Worm (Caenorhabditis elegans) whole organism, L3 larva: ENCODE data around the gene crt-1.

Experiments
- R02D3.7 ChIP-seq: fragments of 150-350 bp; optimal IDR thresholded peaks from 2 replicates; lab custom pipeline; 2014; ENCODE audit warnings: missing biosample characterization, missing genetic modification characterization
- ZK546.5 ChIP-seq: sonication (generic microtip); optimal IDR thresholded peaks from 2 replicates; lab custom pipeline; 2017; ENCODE audit warnings: missing biosample characterization, missing genetic modification characterization
- aly-2 ChIP-seq: fragments of 150-350 bp; optimal IDR thresholded peaks from 2 replicates; lab custom pipeline; 2014; ENCODE audit warnings: missing biosample characterization, missing genetic modification characterization
- ama-1 ChIP-seq: fragments of 150-350 bp; optimal IDR thresholded peaks from 2 replicates; lab custom pipeline; 2018
- ceh-16 ChIP-seq: sonication (generic microtip); optimal IDR thresholded peaks from 2 replicates; lab custom pipeline; 2017; ENCODE audit warnings: missing biosample characterization, missing genetic modification characterization
- ceh-28 ChIP-seq: fragments of 150-350 bp; optimal IDR thresholded peaks from 2 replicates; lab custom pipeline; 2014; ENCODE audit warnings: missing biosample characterization, missing genetic modification reagents, missing genetic modification characterization
- ceh-82 ChIP-seq: fragments of 150-350 bp; optimal IDR thresholded peaks from 2 replicates; lab custom pipeline; 2014; ENCODE audit warnings: missing biosample characterization, missing genetic modification characterization
- ceh-9 ChIP-seq: sonication (generic microtip); optimal IDR thresholded peaks from 2 replicates; lab custom pipeline; 2018; ENCODE audit warnings: missing biosample characterization, missing genetic modification characterization
- daf-12 ChIP-seq: fragments of 150-350 bp; optimal IDR thresholded peaks from 2 replicates; lab custom pipeline; 2014; ENCODE audit warnings: missing biosample characterization, missing genetic modification reagents, missing genetic modification characterization
- egl-27 ChIP-seq: sonication (generic microtip); optimal IDR thresholded peaks from 4 replicates; lab custom pipeline; 2017; ENCODE audit warnings: missing biosample characterization, missing genetic modification reagents, missing genetic modification characterization
- egl-5 ChIP-seq: fragments of 150-350 bp; optimal IDR thresholded peaks from 2 replicates; lab custom pipeline; 2017; ENCODE audit warnings: missing biosample characterization, missing genetic modification reagents, missing genetic modification characterization, inconsistent platforms
- elt-1 ChIP-seq: fragments of 150-350 bp; optimal IDR thresholded peaks from 2 replicates; lab custom pipeline; 2014; ENCODE audit warnings: missing biosample characterization, missing genetic modification characterization
- elt-2 ChIP-seq: sonication (generic microtip); optimal IDR thresholded peaks from 2 replicates; lab custom pipeline; 2016; ENCODE audit warnings: missing genetic modification reagents, mild to moderate bottlenecking, missing genetic modification characterization, missing compliant biosample characterization
- elt-3 ChIP-seq, 3 experiments: fragments of 150-350 bp in 1 of 3; sonication (generic microtip) in 2 of 3; optimal IDR thresholded peaks; 2 replicates in 2 of 3; 4 replicates in 1 of 3; lab custom pipeline; 2014 to 2017; ENCODE audit warnings: missing biosample characterization in 3 of 3, missing genetic modification characterization in 3 of 3
- eor-1 ChIP-seq, 2 experiments: fragments of 150-350 bp; optimal IDR thresholded peaks; 2 replicates each; lab custom pipeline; 2014 to 2018; ENCODE audit warnings: missing biosample characterization in 2 of 2, missing genetic modification characterization in 2 of 2
- fkh-10 ChIP-seq: sonication (generic microtip); optimal IDR thresholded peaks from 2 replicates; lab custom pipeline; 2017; ENCODE audit warnings: missing biosample characterization, missing genetic modification reagents, missing genetic modification characterization
- fkh-2 ChIP-seq: fragments of 150-350 bp; optimal IDR thresholded peaks from 2 replicates; lab custom pipeline; 2014; ENCODE audit warnings: missing biosample characterization, missing genetic modification reagents, missing genetic modification characterization
- fos-1 ChIP-seq: fragments of 150-350 bp; optimal IDR thresholded peaks from 2 replicates; lab custom pipeline; 2014; ENCODE audit warnings: missing biosample characterization, missing genetic modification characterization
- hmg-11 ChIP-seq: sonication (generic microtip); optimal IDR thresholded peaks from 2 replicates; lab custom pipeline; 2016; ENCODE audit warnings: missing genetic modification characterization, missing compliant biosample characterization
- jun-1 ChIP-seq: fragments of 150-350 bp; optimal IDR thresholded peaks from 2 replicates; lab custom pipeline; 2014; ENCODE audit warnings: missing biosample characterization, missing genetic modification reagents, missing genetic modification characterization
- lin-15B ChIP-seq: fragments of 150-350 bp; optimal IDR thresholded peaks from 2 replicates; lab custom pipeline; 2014; ENCODE audit warnings: missing biosample characterization, missing genetic modification characterization
- lin-39 ChIP-seq: fragments of 150-350 bp; optimal IDR thresholded peaks from 2 replicates; lab custom pipeline; 2018; ENCODE audit warnings: missing biosample characterization, missing genetic modification reagents, missing genetic modification characterization
- lsy-12 ChIP-seq: sonication (generic microtip); optimal IDR thresholded peaks from 2 replicates; lab custom pipeline; 2016; ENCODE audit warnings: mild to moderate bottlenecking, missing genetic modification characterization, missing compliant biosample characterization
- mdl-1 ChIP-seq: fragments of 150-350 bp; optimal IDR thresholded peaks from 2 replicates; lab custom pipeline; 2014; ENCODE audit warnings: missing biosample characterization, missing genetic modification characterization
- mml-1 ChIP-seq: fragments of 150-350 bp; sonication (generic microtip); optimal IDR thresholded peaks from 3 replicates; lab custom pipeline; 2014; ENCODE audit warnings: missing biosample characterization, missing genetic modification characterization
- nfya-1 ChIP-seq: sonication (generic microtip); optimal IDR thresholded peaks from 2 replicates; lab custom pipeline; 2017; ENCODE audit warnings: missing genetic modification characterization, mild to moderate bottlenecking, missing compliant biosample characterization, antibody characterized with exemption, moderate library complexity; ENCODE audit not compliant: insufficient read depth
- nhr-11 ChIP-seq: fragments of 150-350 bp; optimal IDR thresholded peaks from 2 replicates; lab custom pipeline; 2014; ENCODE audit warnings: missing biosample characterization, missing genetic modification characterization
- nhr-12 ChIP-seq: fragments of 150-350 bp; optimal IDR thresholded peaks from 2 replicates; lab custom pipeline; 2014; ENCODE audit warnings: missing biosample characterization, missing genetic modification characterization
- nhr-23 ChIP-seq: fragments of 150-350 bp; optimal IDR thresholded peaks from 2 replicates; lab custom pipeline; 2014; ENCODE audit warnings: missing biosample characterization, missing genetic modification reagents, missing genetic modification characterization
- nhr-237 ChIP-seq: fragments of 150-350 bp; optimal IDR thresholded peaks from 2 replicates; lab custom pipeline; 2014; ENCODE audit warnings: missing biosample characterization, missing genetic modification characterization
- nhr-25 ChIP-seq: sonication (generic microtip); optimal IDR thresholded peaks from 2 replicates; lab custom pipeline; 2017; ENCODE audit warnings: missing biosample characterization, missing genetic modification characterization
- nhr-28 ChIP-seq: fragments of 150-350 bp; optimal IDR thresholded peaks from 2 replicates; lab custom pipeline; 2014; ENCODE audit warnings: missing biosample characterization, missing genetic modification characterization
- nhr-43 ChIP-seq: sonication (generic microtip); optimal IDR thresholded peaks from 2 replicates; lab custom pipeline; 2016; ENCODE audit warnings: mild to moderate bottlenecking, missing genetic modification characterization, missing compliant biosample characterization; ENCODE audit not compliant: poor library complexity, severe bottlenecking
- nhr-67 ChIP-seq: fragments of 150-350 bp; optimal IDR thresholded peaks from 2 replicates; lab custom pipeline; 2014; ENCODE audit warnings: missing biosample characterization, missing genetic modification characterization
- nhr-76 ChIP-seq: fragments of 150-350 bp; sonication (generic microtip); optimal IDR thresholded peaks from 5 replicates; lab custom pipeline; 2014; ENCODE audit warnings: missing biosample characterization, missing genetic modification characterization
- nhr-77 ChIP-seq: fragments of 150-350 bp; optimal IDR thresholded peaks from 2 replicates; lab custom pipeline; 2014; ENCODE audit warnings: missing biosample characterization, missing genetic modification characterization
- pha-4 ChIP-seq: fragments of 150-350 bp; optimal IDR thresholded peaks from 2 replicates; lab custom pipeline; 2014; ENCODE audit warnings: missing biosample characterization, missing genetic modification reagents, missing genetic modification characterization
- pqm-1 ChIP-seq: fragments of 150-350 bp; optimal IDR thresholded peaks from 2 replicates; lab custom pipeline; 2017; ENCODE audit warnings: missing biosample characterization, missing genetic modification characterization, inconsistent platforms
- sea-2 ChIP-seq: fragments of 150-350 bp; sonication (generic microtip); optimal IDR thresholded peaks from 4 replicates; lab custom pipeline; 2014; ENCODE audit warnings: missing biosample characterization, missing genetic modification reagents, missing genetic modification characterization
- skn-1 ChIP-seq: fragments of 150-350 bp; optimal IDR thresholded peaks from 2 replicates; lab custom pipeline; 2014; ENCODE audit warnings: missing biosample characterization, missing genetic modification characterization
- snpc-4 ChIP-seq: fragments of 150-350 bp; optimal IDR thresholded peaks from 2 replicates; lab custom pipeline; 2014; ENCODE audit warnings: missing biosample characterization, missing genetic modification characterization
- tbx-2 ChIP-seq: sonication (generic microtip); optimal IDR thresholded peaks from 2 replicates; lab custom pipeline; 2016; ENCODE audit warnings: mild to moderate bottlenecking, missing genetic modification characterization, missing compliant biosample characterization
- unc-39 ChIP-seq: sonication (generic microtip); optimal IDR thresholded peaks from 4 replicates; lab custom pipeline; 2017; ENCODE audit warnings: missing biosample characterization, missing genetic modification characterization
- unc-62 ChIP-seq: fragments of 150-350 bp; sonication (generic microtip); optimal IDR thresholded peaks from 4 replicates; lab custom pipeline; 2014; ENCODE audit warnings: missing biosample characterization, missing genetic modification reagents, missing genetic modification characterization
- zag-1 ChIP-seq: fragments of 150-350 bp; optimal IDR thresholded peaks from 2 replicates; lab custom pipeline; 2014; ENCODE audit warnings: missing biosample characterization, missing genetic modification characterization
- ztf-11 ChIP-seq: fragments of 150-350 bp; optimal IDR thresholded peaks from 2 replicates; lab custom pipeline; 2014; ENCODE audit warnings: missing biosample characterization, missing genetic modification characterization
- ztf-4 ChIP-seq: fragments of 150-350 bp; optimal IDR thresholded peaks from 2 replicates; lab custom pipeline; 2014; ENCODE audit warnings: missing biosample characterization, missing genetic modification characterization

Gene crt-1

ce11 chrV:6107474-6107873 is 7.1 kb upstream of the crt-1 start, which contains the start of gene cwf-19L1:
Gene cwf-19L1, plus strand, starts transcription at chrV:6107828.
- TF ChIP-seq eor-1 (tag; optimal IDR thresholded peaks at IDR 0.05; lab: Kevin White, UChicago) (no peak), nhr-76 (tag; lab: Kevin White, UChicago) (no peak), nhr-67 (tag; lab: Kevin White, UChicago) (no peak), nhr-12 (tag; lab: Kevin White, UChicago) (no peak), elt-1 (tag; lab: Kevin White, UChicago) (no peak), nhr-43 (tag; lab: Kevin White, UChicago) (peak; percentile 54), ceh-16 (tag; lab: Kevin White, UChicago) (no peak), ztf-4 (tag; lab: Kevin White, UChicago) (no peak), ceh-28 (tag; lab: Kevin White, UChicago) (peak; percentile 25), mdl-1 (tag; lab: Kevin White, UChicago) (no peak), fkh-10 (GFP tag; lab: Kevin White, UChicago) (no peak), aly-2 (tag; lab: Kevin White, UChicago) (no peak), nhr-25 (tag; lab: Kevin White, UChicago) (peak; percentile 20), nhr-23 (tag; lab: Kevin White, UChicago) (peak; percentile 90), unc-62 (GFP tag; lab: Kevin White, UChicago) (no peak), nhr-77 (no peak), pha-4 (peak; percentile 64), daf-12 (no peak), pqm-1 (tag; lab: Kevin White, UChicago) (no peak), R02D3.7 (tag; lab: Kevin White, UChicago) (peak; percentile 90), mml-1 (tag; lab: Kevin White, UChicago) (no peak), ama-1 (peak; percentile 28), lin-39 (tag; lab: Kevin White, UChicago) (peak; percentile 2), hmg-11 (tag; lab: Kevin White, UChicago) (peak; percentile 60), sea-2 (GFP tag; lab: Kevin White, UChicago) (no peak), ZK546.5 (tag; lab: Kevin White, UChicago) (no peak), skn-1 (tag; lab: Kevin White, UChicago) (no peak), ztf-11 (tag; lab: Kevin White, UChicago) (no peak), jun-1 (no peak), nfya-1 (tag; lab: Kevin White, UChicago) (peak; percentile 89), egl-27 (tag; lab: Kevin White, UChicago) (no peak), zag-1 (no peak), tbx-2 (tag; lab: Kevin White, UChicago) (peak; percentile 21), fkh-2 (tag; lab: Kevin White, UChicago) (no peak), nhr-237 (no peak), nhr-28 (tag; lab: Kevin White, UChicago) (no peak), elt-3 (tag; optimal IDR thresholded peaks at IDR 0.05; lab: Kevin White, UChicago) (no peak), ceh-82 (no peak), egl-5 (tag; lab: Kevin White, UChicago) (no peak), ceh-9 (tag; lab: Kevin White, UChicago) (no peak), snpc-4 (peak; percentile 64), unc-39 (tag; lab: Kevin White, UChicago) (no peak), elt-2 (tag; lab: Kevin White, UChicago) (no peak), lsy-12 (peak; percentile 16), nhr-11 (tag; lab: Kevin White, UChicago) (no peak), lin-15B (tag; lab: Kevin White, UChicago) (peak; percentile 79), fos-1 (tag; lab: Kevin White, UChicago) (no peak)
